Worm (Caenorhabditis elegans): ENCODE data around the gene Y49E10.21.

DNA sequence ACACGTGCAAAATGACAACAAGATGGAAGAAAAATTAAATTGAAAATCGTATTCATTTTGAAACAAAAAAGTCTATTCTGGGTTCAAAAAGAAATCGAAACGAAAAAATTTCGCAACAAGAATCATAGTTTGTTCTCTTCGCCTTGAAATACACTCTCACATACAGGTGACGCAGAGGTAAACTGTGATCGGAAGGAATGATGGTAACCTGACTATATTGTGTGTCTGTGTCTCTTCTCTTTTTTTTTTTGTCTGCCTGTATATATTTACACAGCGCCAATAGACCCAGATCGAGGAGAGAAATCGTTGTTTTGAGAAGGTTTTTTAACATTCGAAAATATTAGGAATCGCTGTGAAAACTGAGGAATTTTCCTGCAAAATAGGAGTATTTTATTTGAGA, 33.3 kb upstream of the Y49E10.21 start:
- TF ChIP-seq dao-5 (tag; optimal IDR thresholded peaks at IDR 0.05) (no peak), him-1 (tag; optimal IDR thresholded peaks at IDR 0.05) (no peak), W03F9.2 (tag; optimal IDR thresholded peaks at IDR 0.05) (peak; percentile 15)

Measured in whole organism, L4/young adult.